Fruit fly (Drosophila melanogaster) whole organism, wandering third instar larva: Measurements from ENCODE around the gene Cpr30B.
A peak's percentile ranks its signal among the peaks of the same experiment; 100 is the strongest.

Experiments used
- CG32264 ChIP-seq: fragments of 200-800 bp; sonication (Bioruptor generic); optimal IDR thresholded peaks from 2 replicates; lab custom pipeline; 2016; ENCODE audit warnings: missing biosample characterization, missing genetic modification characterization
- CG9705 ChIP-seq: fragments of 200-800 bp; sonication (Bioruptor generic); optimal IDR thresholded peaks from 2 replicates; lab custom pipeline; 2018; ENCODE audit warnings: missing biosample characterization, mild to moderate bottlenecking, missing genetic modification characterization
- CrebA ChIP-seq: fragments of 200-800 bp; sonication (Bioruptor generic); optimal IDR thresholded peaks from 2 replicates; lab custom pipeline; 2016; ENCODE audit warnings: missing biosample characterization, mild to moderate bottlenecking, missing genetic modification characterization, borderline replicate concordance
- Dfd ChIP-seq: fragments of >200 bp; optimal IDR thresholded peaks from 2 replicates; lab custom pipeline; 2017; ENCODE audit warnings: missing biosample characterization, missing genetic modification characterization
- Dif ChIP-seq: fragments of 200-275, 200-300 bp; sonication (Bioruptor generic); optimal IDR thresholded peaks from 2 replicates; lab custom pipeline; 2018; ENCODE audit warnings: missing biosample characterization, missing genetic modification characterization; ENCODE audit not compliant: partially characterized antibody
- GATAd ChIP-seq: sonication (Bioruptor generic); optimal IDR thresholded peaks from 2 replicates; lab custom pipeline; 2016; ENCODE audit warnings: missing biosample characterization, missing genetic modification characterization
- Hnf4 ChIP-seq: fragments of 200-800 bp; sonication (Bioruptor generic); optimal IDR thresholded peaks from 2 replicates; lab custom pipeline; 2016; ENCODE audit warnings: missing biosample characterization, mild to moderate bottlenecking, missing genetic modification characterization
- Hr78 ChIP-seq: fragments of >200 bp; optimal IDR thresholded peaks from 2 replicates; lab custom pipeline; 2017; ENCODE audit warnings: missing biosample characterization, missing genetic modification characterization
- Hr83 ChIP-seq: fragments of 200-300 bp; sonication (Bioruptor generic); optimal IDR thresholded peaks from 2 replicates; lab custom pipeline; 2016; ENCODE audit warnings: missing biosample characterization, mild to moderate bottlenecking, missing genetic modification characterization, moderate library complexity; ENCODE audit not compliant: poor library complexity, severe bottlenecking
- Jra ChIP-seq: sonication (Bioruptor generic); optimal IDR thresholded peaks from 2 replicates; lab custom pipeline; 2016; ENCODE audit warnings: missing biosample characterization, missing genetic modification characterization
- Mio ChIP-seq: sonication (Bioruptor generic); optimal IDR thresholded peaks from 2 replicates; lab custom pipeline; 2016; ENCODE audit warnings: missing biosample characterization, missing genetic modification characterization
- Myc ChIP-seq: fragments of >200 bp; optimal IDR thresholded peaks from 2 replicates; lab custom pipeline; 2017
- N ChIP-seq: fragments of >200 bp; optimal IDR thresholded peaks from 2 replicates; lab custom pipeline; 2018; ENCODE audit warnings: missing biosample characterization, missing external identifiers, missing genetic modification characterization
- OdsH ChIP-seq: fragments of 200-800 bp; sonication (Bioruptor generic); optimal IDR thresholded peaks from 2 replicates; lab custom pipeline; 2016; ENCODE audit warnings: missing biosample characterization, mild to moderate bottlenecking, missing genetic modification characterization
- Rel ChIP-seq, 2 experiments: fragments of 200-800 bp; sonication (Bioruptor generic) in 1 of 2; optimal IDR thresholded peaks; 2 replicates in 1 of 2; 3 replicates in 1 of 2; lab custom pipeline; 2016 to 2019; ENCODE audit warnings: mild to moderate bottlenecking in 2 of 2, missing biosample characterization in 2 of 2, missing genetic modification characterization in 2 of 2, moderate library complexity in 1 of 2
- Sp1 ChIP-seq: fragments of 200-800 bp; sonication (Bioruptor generic); optimal IDR thresholded peaks from 3 replicates; lab custom pipeline; 2019; ENCODE audit warnings: missing biosample characterization, mild to moderate bottlenecking, missing genetic modification characterization, moderate library complexity
- Vsx2 ChIP-seq: fragments of 200-300, 225-300 bp; sonication (Bioruptor generic); optimal IDR thresholded peaks from 2 replicates; lab custom pipeline; 2018; ENCODE audit warnings: missing biosample characterization, missing genetic modification characterization; ENCODE audit not compliant: partially characterized antibody
- brk ChIP-seq: fragments of 200-800 bp; sonication (Bioruptor generic); optimal IDR thresholded peaks from 2 replicates; lab custom pipeline; 2016; ENCODE audit warnings: missing biosample characterization, mild to moderate bottlenecking, missing genetic modification characterization
- dl ChIP-seq, 2 experiments: fragments of 175-275, 200-275 bp in 1 of 2; fragments of 200-275 bp in 1 of 2; sonication (Bioruptor generic); optimal IDR thresholded peaks; lab custom pipeline; 2018; ENCODE audit warnings: mild to moderate bottlenecking in 2 of 2, missing biosample characterization in 2 of 2, missing genetic modification characterization in 2 of 2, moderate library complexity in 2 of 2; ENCODE audit not compliant: partially characterized antibody in 2 of 2, insufficient read depth in 1 of 2
- foxo ChIP-seq, 2 experiments: fragments of 200-800 bp; sonication (Bioruptor generic); optimal IDR thresholded peaks; 2 replicates in 1 of 2; 3 replicates in 1 of 2; lab custom pipeline; 2016 to 2017; ENCODE audit warnings: missing biosample characterization in 2 of 2, missing genetic modification characterization in 2 of 2
- fru ChIP-seq: fragments of 200-800 bp; sonication (Bioruptor generic); optimal IDR thresholded peaks from 3 replicates; lab custom pipeline; 2016; ENCODE audit warnings: missing biosample characterization, mild to moderate bottlenecking, missing genetic modification characterization
- h ChIP-seq: fragments of 200-800 bp; sonication (Bioruptor generic); optimal IDR thresholded peaks from 3 replicates; lab custom pipeline; 2016; ENCODE audit warnings: missing biosample characterization, mild to moderate bottlenecking, missing genetic modification characterization
- jim ChIP-seq: fragments of 175-275, 200-325 bp; sonication (Bioruptor generic); optimal IDR thresholded peaks from 2 replicates; lab custom pipeline; 2016; ENCODE audit warnings: missing biosample characterization, mild to moderate bottlenecking, missing genetic modification characterization
- psq ChIP-seq: fragments of 200-800 bp; sonication (Bioruptor generic); optimal IDR thresholded peaks from 3 replicates; lab custom pipeline; 2017; ENCODE audit warnings: missing biosample characterization, mild to moderate bottlenecking, missing genetic modification characterization, moderate library complexity
- rgr ChIP-seq: fragments of 200-800 bp; sonication (Bioruptor generic); optimal IDR thresholded peaks from 3 replicates; lab custom pipeline; 2016; ENCODE audit warnings: missing biosample characterization, mild to moderate bottlenecking, missing genetic modification characterization
- sage ChIP-seq: fragments of 200-800 bp; sonication (Bioruptor generic); optimal IDR thresholded peaks from 2 replicates; lab custom pipeline; 2016; ENCODE audit warnings: missing biosample characterization, mild to moderate bottlenecking, missing genetic modification characterization
- sv ChIP-seq: fragments of 200-800 bp; sonication (Bioruptor generic); optimal IDR thresholded peaks from 3 replicates; lab custom pipeline; 2016; ENCODE audit warnings: missing biosample characterization, missing genetic modification characterization
- tai ChIP-seq: sonication (Bioruptor generic); optimal IDR thresholded peaks from 2 replicates; lab custom pipeline; 2016; ENCODE audit warnings: missing biosample characterization, missing genetic modification characterization

The Cpr30B gene

DNA sequence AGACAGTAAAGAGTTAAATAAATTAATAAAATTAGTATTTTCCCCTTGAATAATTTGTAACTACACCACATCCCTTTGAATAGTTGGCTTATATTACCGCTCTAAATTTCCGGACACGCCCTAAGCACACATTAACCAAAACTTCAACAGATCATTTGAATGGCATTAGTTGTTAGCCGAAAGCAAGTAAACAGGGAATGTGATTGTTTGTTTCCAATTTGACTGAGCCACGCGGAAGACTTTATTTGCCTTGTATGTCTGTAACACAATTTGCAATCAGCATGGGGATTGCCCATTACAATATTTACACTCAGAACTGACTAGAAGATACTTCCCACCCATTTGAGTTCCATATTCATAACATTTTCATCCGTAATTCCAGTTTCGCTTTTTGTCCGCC lies 33.0 kb upstream of the Cpr30B start:
- TF ChIP-seq Mio (GFP tag; lab: Kevin White, UChicago) = no peak
- TF ChIP-seq OdsH (GFP tag; lab: Kevin White, UChicago) = no peak
- TF ChIP-seq fru (GFP tag; lab: Kevin White, UChicago) = no peak
- TF ChIP-seq Dfd (GFP tag; lab: Kevin White, UChicago) = no peak
- TF ChIP-seq CG9705 = no peak
- no peak for TF ChIP-seq sv (GFP tag; lab: Kevin White, UChicago)
- no peak for TF ChIP-seq foxo (GFP tag; optimal IDR thresholded peaks at IDR 0.05; lab: Kevin White, UChicago)
- TF ChIP-seq GATAd (GFP tag; lab: Kevin White, UChicago) = no peak
- TF ChIP-seq psq = no peak
- TF ChIP-seq CrebA (GFP tag; lab: Kevin White, UChicago) = no peak
- TF ChIP-seq Hr78 = no peak
- no peak for TF ChIP-seq Dif (GFP tag; lab: Kevin White, UChicago)
- TF ChIP-seq brk (GFP tag; lab: Kevin White, UChicago) = no peak
- TF ChIP-seq, all 38 proteins: peak for 0

- TF ChIP-seq fru (GFP tag; lab: Kevin White, UChicago) (no peak), foxo (GFP tag; optimal IDR thresholded peaks at IDR 0.05; lab: Kevin White, UChicago) (no peak), tai (no peak), Jra (GFP tag; lab: Kevin White, UChicago) (no peak), Vsx2 (GFP tag; lab: Kevin White, UChicago) (no peak)
Measured at dm6 chr2L:9510429-9510828, 32.2 kb upstream of the Cpr30B start.

DNA sequence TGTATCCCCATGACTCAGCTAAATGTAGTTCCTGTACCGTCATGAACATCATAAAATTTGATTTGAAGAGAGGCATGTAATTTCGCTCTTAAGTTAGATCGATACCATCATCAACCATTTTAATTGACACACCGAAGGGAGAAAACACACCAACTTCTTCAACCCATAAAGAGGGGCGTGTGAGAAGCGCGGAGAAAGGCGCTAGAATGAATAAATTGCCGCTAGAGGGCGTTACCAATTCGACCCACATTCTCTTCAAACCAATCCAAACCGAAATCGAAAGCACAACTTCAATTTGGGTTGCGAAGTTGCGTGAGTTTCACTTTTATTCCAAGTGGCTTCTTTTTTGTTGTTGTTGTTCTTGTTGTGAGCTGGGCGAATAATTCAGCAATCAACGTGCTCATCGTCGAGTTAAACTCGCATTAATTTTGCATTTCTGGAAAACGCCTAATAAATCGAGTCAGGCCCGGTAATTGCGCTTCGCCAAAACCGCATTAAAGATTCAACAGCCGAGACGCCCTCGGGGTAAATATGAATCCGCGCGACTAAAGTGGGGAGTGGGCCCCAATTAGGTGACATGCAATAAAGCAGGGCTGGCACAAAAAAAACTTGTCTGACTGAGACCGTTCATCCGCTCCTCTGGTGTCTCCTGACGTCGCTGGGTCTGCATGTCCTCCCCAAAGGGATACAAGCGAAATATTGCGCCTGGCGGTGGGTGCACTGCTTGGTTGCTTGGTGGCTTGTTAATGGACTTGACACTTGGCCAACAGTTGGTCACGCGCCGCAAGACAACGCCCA lies 30.1 kb upstream of the Cpr30B start:
- no peak for TF ChIP-seq jim (GFP tag; lab: Kevin White, UChicago)
- TF ChIP-seq N (GFP tag; lab: Kevin White, UChicago) = no peak
- TF ChIP-seq CrebA (GFP tag; lab: Kevin White, UChicago) = no peak
- TF ChIP-seq sage (GFP tag; lab: Kevin White, UChicago) = no peak
- TF ChIP-seq Dfd (GFP tag; lab: Kevin White, UChicago) = no peak
- TF ChIP-seq Dif (GFP tag; lab: Kevin White, UChicago) = no peak
- TF ChIP-seq Jra (GFP tag; lab: Kevin White, UChicago) = no peak
- TF ChIP-seq Mio (GFP tag; lab: Kevin White, UChicago) = no peak
- no peak for TF ChIP-seq Hr78
- TF ChIP-seq Myc = no peak
- TF ChIP-seq Rel (GFP tag; optimal IDR thresholded peaks at IDR 0.05; lab: Kevin White, UChicago) = no peak
- no peak for TF ChIP-seq Rel (tag; optimal IDR thresholded peaks at IDR 0.05; lab: Kevin White, UChicago)
- no peak for TF ChIP-seq CG9705
- no peak for TF ChIP-seq psq
- no peak for TF ChIP-seq brk (GFP tag; lab: Kevin White, UChicago)
- no peak for TF ChIP-seq sv (GFP tag; lab: Kevin White, UChicago)

dm6 chr2L:9513771-9514170 lies 28.9 kb upstream of the Cpr30B start:
- TF ChIP-seq Hr78 (no peak), dl (GFP tag; optimal IDR thresholded peaks at IDR 0.05; lab: Kevin White, UChicago; ENCODE audit: insufficient read depth in 1 of 2, partially characterized antibody in 2 of 2) (no peak), Dfd (GFP tag; lab: Kevin White, UChicago) (no peak), Hnf4 (no peak), brk (GFP tag; lab: Kevin White, UChicago) (no peak), CG9705 (no peak), sage (GFP tag; lab: Kevin White, UChicago) (no peak), Sp1 (peak; percentile 14), h (peak; percentile 9), N (GFP tag; lab: Kevin White, UChicago) (no peak), CrebA (GFP tag; lab: Kevin White, UChicago) (no peak), Mio (GFP tag; lab: Kevin White, UChicago) (no peak), Rel (GFP tag; optimal IDR thresholded peaks at IDR 0.05; lab: Kevin White, UChicago) (no peak), Rel (tag; optimal IDR thresholded peaks at IDR 0.05; lab: Kevin White, UChicago) (peak; percentile 50), CG32264 (GFP tag; lab: Kevin White, UChicago) (no peak), Hr83 (GFP tag; lab: Kevin White, UChicago) (no peak), rgr (GFP tag; lab: Kevin White, UChicago) (peak; percentile 8)
